Fruit fly (Drosophila melanogaster): ENCODE data around the gene CG13877.
A peak's percentile ranks its signal among the peaks of the same experiment; 100 is the strongest.

The CG13877 gene

DNA sequence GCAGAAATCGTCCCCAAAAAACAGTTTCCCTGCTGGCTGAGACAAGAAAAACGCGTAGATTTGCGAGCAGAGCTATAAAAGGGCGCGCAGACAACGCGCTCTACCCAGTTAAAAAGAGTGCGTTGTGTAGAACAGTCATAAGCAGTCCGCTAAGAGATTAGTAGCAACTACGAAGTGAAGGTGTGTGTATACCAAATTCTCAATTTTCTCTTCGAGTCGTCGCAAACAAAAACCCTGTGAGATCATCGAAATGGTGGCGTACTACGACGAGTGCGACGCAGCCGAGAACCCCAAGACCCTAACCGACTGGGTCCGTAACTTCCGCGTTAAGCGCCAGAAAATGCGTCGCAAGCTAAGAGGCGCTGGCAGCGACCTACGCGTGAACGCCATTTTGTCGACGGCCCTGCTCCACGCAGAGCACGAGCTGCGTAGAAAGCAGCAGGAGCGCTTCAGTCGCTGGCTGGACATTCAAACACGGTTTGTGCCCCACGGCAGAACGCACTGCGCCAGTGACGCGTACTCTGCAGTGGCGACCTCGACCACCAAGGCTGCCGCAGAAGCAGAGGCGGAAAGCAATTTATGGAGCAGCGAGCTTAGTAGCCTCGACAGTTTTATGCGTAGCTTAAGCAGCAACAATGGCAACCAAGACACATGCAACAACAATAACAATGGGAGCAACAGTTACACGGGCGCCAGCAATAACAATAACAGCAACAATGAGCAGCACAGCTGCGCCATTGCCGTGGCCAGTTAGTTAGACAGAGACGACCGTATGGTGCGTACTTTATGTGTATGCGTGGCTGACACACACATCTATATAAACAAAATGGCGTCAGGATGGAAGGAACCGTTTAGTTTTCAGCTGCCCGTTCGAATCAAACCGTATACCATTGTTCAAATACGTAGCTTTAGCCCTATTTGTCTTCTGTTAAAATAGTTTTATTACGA lies 6.4 kb downstream of the CG13877 start (continued):
- peak; percentile 38 for TF ChIP-seq CG6854 (GFP tag; optimal IDR thresholded peaks at IDR 0.05)
- peak; percentile 3 for TF ChIP-seq salm (tag; optimal IDR thresholded peaks at IDR 0.05)
- no peak for TF ChIP-seq wdn (GFP tag; IDR thresholded peaks at IDR 0.05)
- peak; percentile 75 for TF ChIP-seq sens (GFP tag)
- peak; percentile 29 for TF ChIP-seq CG13775 (GFP tag; optimal IDR thresholded peaks at IDR 0.05)
- TF ChIP-seq CG15601 (tag; optimal IDR thresholded peaks at IDR 0.05), result no peak
- TF ChIP-seq CG14441 (GFP tag; IDR thresholded peaks at IDR 0.05), result no peak
- TF ChIP-seq B-H1 (GFP tag; IDR thresholded peaks at IDR 0.05), result peak; percentile 46; the same call in 1 of the 3 replicates
- peak; percentile 55 for TF ChIP-seq ci (GFP tag; IDR thresholded peaks at IDR 0.05)
- peak; percentile 25 for TF ChIP-seq Dbx (GFP tag; IDR thresholded peaks at IDR 0.05)
- TF ChIP-seq Hand (GFP tag; optimal IDR thresholded peaks at IDR 0.05), result peak; percentile 1
- TF ChIP-seq Hr51 (GFP tag; optimal IDR thresholded peaks at IDR 0.05), result no peak
- peak; percentile 38 for TF ChIP-seq Antp (GFP tag; optimal IDR thresholded peaks at IDR 0.05)
- peak; percentile 54; the same call in 2 of the 3 replicates for TF ChIP-seq CG6791 (GFP tag; IDR thresholded peaks at IDR 0.05; ENCODE audit: partially characterized antibody)
- peak; percentile 85 for TF ChIP-seq Med (GFP tag)
- peak; percentile 32 for TF ChIP-seq unpg (GFP tag; optimal IDR thresholded peaks at IDR 0.05)
- no peak for TF ChIP-seq gsb-n (tag; optimal IDR thresholded peaks at IDR 0.05)
- TF ChIP-seq ase (GFP tag; IDR thresholded peaks at IDR 0.05), result no peak
- TF ChIP-seq CG3726 (GFP tag; IDR thresholded peaks at IDR 0.05), result 0 out of 3 replicates have a peak, but pooled peaks have one; percentile 11
- TF ChIP-seq MESR4 (GFP tag; optimal IDR thresholded peaks at IDR 0.05), result peak; percentile 99
- TF ChIP-seq jigr1 (GFP tag; IDR thresholded peaks at IDR 0.05), result no peak
- peak; percentile 17; the same call in 1 of the 3 replicates for TF ChIP-seq so (GFP tag; IDR thresholded peaks at IDR 0.05)
- TF ChIP-seq CG7271 (tag; optimal IDR thresholded peaks at IDR 0.05), result no peak
- TF ChIP-seq sisA (GFP tag; IDR thresholded peaks at IDR 0.05), result no peak
- TF ChIP-seq ato (GFP tag; IDR thresholded peaks at IDR 0.05; ENCODE audit: partially characterized antibody), result peak; percentile 48
- TF ChIP-seq caup (GFP tag; optimal IDR thresholded peaks at IDR 0.05; ENCODE audit: severe bottlenecking), result peak; percentile 10
- TF ChIP-seq Sox100B (GFP tag; optimal IDR thresholded peaks at IDR 0.05), result peak; percentile 20
- TF ChIP-seq lab (GFP tag; optimal IDR thresholded peaks at IDR 0.05), result peak; percentile 16
- no peak for TF ChIP-seq CG2116 (GFP tag; optimal IDR thresholded peaks at IDR 0.05)
- peak; percentile 4 for TF ChIP-seq lbe (GFP tag; optimal IDR thresholded peaks at IDR 0.05)
- peak; percentile 68; the same call in 3 of the 4 replicates for TF ChIP-seq chinmo (GFP tag; IDR thresholded peaks at IDR 0.05; ENCODE audit: partially characterized antibody)
- TF ChIP-seq exex (tag; optimal IDR thresholded peaks at IDR 0.05), result no peak
- TF ChIP-seq CG15479 (GFP tag; optimal IDR thresholded peaks at IDR 0.05), result no peak
- peak; percentile 9; the same call in 1 of the 3 replicates for TF ChIP-seq C15 (GFP tag; IDR thresholded peaks at IDR 0.05)
- TF ChIP-seq D (optimal IDR thresholded peaks at IDR 0.05), result peak; percentile 95
- TF ChIP-seq D (GFP tag; optimal IDR thresholded peaks at IDR 0.05), result peak; percentile 55
- peak; percentile 78 for TF ChIP-seq lilli (GFP tag; optimal IDR thresholded peaks at IDR 0.05)
- peak; percentile 44 for TF ChIP-seq ara (GFP tag; IDR thresholded peaks at IDR 0.05)
- no peak for TF ChIP-seq CG2129 (GFP tag; IDR thresholded peaks at IDR 0.05; ENCODE audit: partially characterized antibody)
- peak; percentile 26 for TF ChIP-seq CG1603 (tag; optimal IDR thresholded peaks at IDR 0.05)
- TF ChIP-seq CG13624 (GFP tag; optimal IDR thresholded peaks at IDR 0.05), result peak; percentile 83
- TF ChIP-seq Gug (GFP tag; IDR thresholded peaks at IDR 0.05), result 0 out of 4 replicates have a peak, but pooled peaks have one; percentile 13
- TF ChIP-seq CG9727 (GFP tag; optimal IDR thresholded peaks at IDR 0.05), result peak; percentile 56
- no peak for TF ChIP-seq en (GFP tag; optimal IDR thresholded peaks at IDR 0.05)
- peak; percentile 57 for TF ChIP-seq Ssrp (tag; optimal IDR thresholded peaks at IDR 0.05)
- TF ChIP-seq Ets65A (GFP tag), result peak; percentile 51
- TF ChIP-seq BtbVII (GFP tag; optimal IDR thresholded peaks at IDR 0.05), result peak; percentile 6
- peak; percentile 82 for TF ChIP-seq Tbp (GFP tag; optimal IDR thresholded peaks at IDR 0.05)
